Worm (Caenorhabditis elegans) whole organism, L1 larva: ENCODE data around the gene T19H12.3.

Experiments
- ama-1 ChIP-seq: fragments of 150-350 bp; optimal IDR thresholded peaks from 2 replicates; lab custom pipeline; 2014
- blmp-1 ChIP-seq: fragments of 150-350 bp; optimal IDR thresholded peaks from 2 replicates; lab custom pipeline; 2014; ENCODE audit warnings: missing biosample characterization, missing genetic modification characterization
- elt-2 ChIP-seq: sonication (generic microtip); optimal IDR thresholded peaks from 2 replicates; lab custom pipeline; 2016; ENCODE audit warnings: missing genetic modification characterization, mild to moderate bottlenecking, inconsistent platforms, missing compliant biosample characterization, missing genetic modification reagents
- elt-3 ChIP-seq, 6 experiments: fragments of 150-350 bp in 1 of 6; sonication (generic microtip); optimal IDR thresholded peaks; 2 replicates each; lab custom pipeline; 2017 to 2018; ENCODE audit warnings: missing biosample characterization in 6 of 6, missing genetic modification characterization in 6 of 6, inconsistent platforms in 1 of 6
- fos-1 ChIP-seq: fragments of 150-350 bp; optimal IDR thresholded peaks from 2 replicates; lab custom pipeline; 2014; ENCODE audit warnings: missing biosample characterization, missing genetic modification characterization
- lir-3 ChIP-seq: sonication (generic microtip); optimal IDR thresholded peaks from 2 replicates; lab custom pipeline; 2016; ENCODE audit warnings: mild to moderate bottlenecking, missing genetic modification characterization, moderate library complexity, missing compliant biosample characterization; ENCODE audit not compliant: poor library complexity
- lsy-2 ChIP-seq, 2 experiments: fragments of 150-350 bp; optimal IDR thresholded peaks; 2 replicates each; lab custom pipeline; 2014; ENCODE audit warnings: missing biosample characterization in 2 of 2, missing genetic modification characterization in 2 of 2
- nhr-237 ChIP-seq: fragments of 150-350 bp; optimal IDR thresholded peaks from 2 replicates; lab custom pipeline; 2014; ENCODE audit warnings: missing biosample characterization, missing genetic modification characterization
- nhr-47 ChIP-seq: sonication (generic microtip); optimal IDR thresholded peaks from 2 replicates; lab custom pipeline; 2016; ENCODE audit warnings: mild to moderate bottlenecking, missing genetic modification characterization, moderate library complexity, missing compliant biosample characterization
- rnt-1 ChIP-seq: sonication (generic microtip); optimal IDR thresholded peaks from 2 replicates; lab custom pipeline; 2016; ENCODE audit warnings: mild to moderate bottlenecking, missing genetic modification characterization, moderate library complexity, missing compliant biosample characterization
- snpc-4 ChIP-seq: fragments of 150-350 bp; optimal IDR thresholded peaks from 2 replicates; lab custom pipeline; 2014; ENCODE audit warnings: missing biosample characterization, missing genetic modification characterization
- sup-37 ChIP-seq: fragments of 200-800 bp; sonication (Bioruptor generic); optimal IDR thresholded peaks from 2 replicates; lab custom pipeline; 2018; ENCODE audit warnings: mild to moderate bottlenecking, missing genetic modification characterization, missing compliant biosample characterization

ce11 chrV:4889976-4890479 lies 4.6 kb downstream of the T19H12.3 start, which contains the start of gene T19H12.2:
- TF ChIP-seq nhr-47 (tag; lab: Kevin White, UChicago) (no peak), blmp-1 (peak; percentile 22), elt-3 (tag; optimal IDR thresholded peaks at IDR 0.05; lab: Kevin White, UChicago) (no peak), ama-1 (lab: Kevin White, UChicago) (no peak), fos-1 (tag; lab: Kevin White, UChicago) (no peak), rnt-1 (tag; lab: Kevin White, UChicago) (no peak), lir-3 (tag; lab: Kevin White, UChicago) (no peak), lsy-2 (tag; optimal IDR thresholded peaks at IDR 0.05; lab: Kevin White, UChicago) (peak in 1 of 2 experiments; percentile 57), elt-2 (tag; lab: Kevin White, UChicago) (no peak), snpc-4 (tag; lab: Kevin White, UChicago) (no peak), sup-37 (no peak), nhr-237 (tag; lab: Kevin White, UChicago) (no peak)
